Worm (Caenorhabditis elegans) whole organism, L4/young adult: ENCODE measurements around the gene F13E6.2.

Experiments
- dao-5 ChIP-seq: sonication (generic microtip); optimal IDR thresholded peaks from 2 replicates; lab custom pipeline; 2016; ENCODE audit warnings: missing genotype, missing genetic modification characterization, moderate library complexity, missing compliant biosample characterization
- him-1 ChIP-seq: sonication (generic microtip); optimal IDR thresholded peaks from 2 replicates; lab custom pipeline; 2016; ENCODE audit warnings: missing genotype, missing genetic modification reagents, missing genetic modification characterization, missing compliant biosample characterization

DNA sequence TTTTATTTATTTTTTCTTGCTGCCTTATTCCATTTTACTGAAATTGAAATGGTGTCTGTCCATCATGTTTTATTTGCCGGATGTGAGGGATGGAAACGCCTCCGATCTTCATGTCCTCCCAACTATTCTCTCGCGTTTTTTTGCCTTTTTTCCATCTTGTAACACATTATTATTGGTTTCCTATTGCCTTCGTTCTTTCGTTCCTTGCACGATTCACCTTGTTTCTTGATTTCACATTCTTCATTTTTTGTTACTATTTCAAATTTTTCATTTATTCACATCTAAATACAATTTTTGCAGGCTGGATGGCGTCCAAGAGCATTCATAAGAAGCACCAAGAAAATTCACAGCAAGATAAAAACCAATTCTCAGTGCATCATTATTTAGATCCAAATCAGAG lies 17.5 kb upstream of the F13E6.2 start, which contains the start of gene yap-1:
- TF ChIP-seq dao-5 (tag; lab: Kevin White, UChicago) (no peak), him-1 (no peak)
